Fruit fly (Drosophila melanogaster) whole organism, embryonic: ENCODE data around the gene bys.

Source experiments
- CG10543 ChIP-seq: fragments of 200-800 bp; sonication (Bioruptor generic); optimal IDR thresholded peaks from 3 replicates; lab custom pipeline; 2017; ENCODE audit warnings: missing biosample characterization, mild to moderate bottlenecking, missing genetic modification characterization, moderate library complexity
- CG1233 ChIP-seq: fragments of 200-800 bp; sonication (Bioruptor generic); optimal IDR thresholded peaks from 4 replicates; lab custom pipeline; 2018; ENCODE audit warnings: missing biosample characterization, mild to moderate bottlenecking, missing genetic modification characterization
- CG12659 ChIP-seq: fragments of 200-800 bp; sonication (Bioruptor generic); optimal IDR thresholded peaks from 3 replicates; lab custom pipeline; 2017; ENCODE audit warnings: mild to moderate bottlenecking, missing biosample characterization, missing genetic modification reagents, missing genetic modification characterization
- CG13123 ChIP-seq: fragments of 200-800 bp; sonication (Bioruptor generic); optimal IDR thresholded peaks from 2 replicates; lab custom pipeline; 2016; ENCODE audit warnings: missing biosample characterization, missing genetic modification characterization
- CG13296 ChIP-seq: fragments of 200-800 bp; sonication (Bioruptor generic); optimal IDR thresholded peaks from 3 replicates; lab custom pipeline; 2018; ENCODE audit warnings: missing biosample characterization, mild to moderate bottlenecking, missing genetic modification characterization
- CG14014 ChIP-seq: fragments of 200-800 bp; sonication (Bioruptor generic); IDR thresholded peaks from 2 replicates; pipeline ENCODE4 v1.3.6; 2022; ENCODE audit warnings: missing biosample characterization, missing genetic modification characterization
- CG15479 ChIP-seq: fragments of 200-800 bp; sonication (Bioruptor generic); optimal IDR thresholded peaks from 3 replicates; lab custom pipeline; 2019; ENCODE audit warnings: missing biosample characterization, mild to moderate bottlenecking, missing genetic modification characterization, moderate library complexity
- CG15514 ChIP-seq: fragments of 200-800 bp; sonication (Bioruptor generic); optimal IDR thresholded peaks from 3 replicates; lab custom pipeline; 2017; ENCODE audit warnings: missing biosample characterization, missing genetic modification characterization, mild to moderate bottlenecking, moderate library complexity, missing genetic modification reagents
- CG15601 ChIP-seq: fragments of 200-800 bp; sonication (Bioruptor generic); optimal IDR thresholded peaks from 3 replicates; lab custom pipeline; 2019; ENCODE audit warnings: missing biosample characterization, mild to moderate bottlenecking, missing genetic modification characterization, moderate library complexity
- CG2199 ChIP-seq: fragments of 200-800 bp; sonication (Bioruptor generic); IDR thresholded peaks from 3 replicates; pipeline ENCODE4 v1.3.6; 2022; ENCODE audit warnings: missing biosample characterization, missing genetic modification characterization
- CG2889 ChIP-seq: fragments of 200-800 bp; sonication (Bioruptor generic); IDR thresholded peaks from 3 replicates; pipeline ENCODE4 v1.3.6; 2022; ENCODE audit warnings: missing biosample characterization, missing genetic modification characterization
- CG30431 ChIP-seq: fragments of 200-800 bp; sonication (Bioruptor generic); optimal IDR thresholded peaks from 2 replicates; lab custom pipeline; 2017; ENCODE audit warnings: missing biosample characterization, missing genetic modification characterization
- CG3281 ChIP-seq: fragments of 200-800 bp; sonication (Bioruptor generic); optimal IDR thresholded peaks from 3 replicates; lab custom pipeline; 2017; ENCODE audit warnings: missing biosample characterization, mild to moderate bottlenecking, missing genetic modification characterization
- CG4730 ChIP-seq: fragments of 200-800 bp; sonication (Bioruptor generic); IDR thresholded peaks from 2 replicates; pipeline ENCODE4 v1.3.6; 2022; ENCODE audit warnings: missing biosample characterization, missing genetic modification characterization
- CG7786 ChIP-seq: fragments of 200-800 bp; sonication (Bioruptor generic); optimal IDR thresholded peaks from 2 replicates; lab custom pipeline; 2016; ENCODE audit warnings: missing biosample characterization, missing genetic modification characterization
- CG7987 ChIP-seq: fragments of 200-800 bp; sonication (Bioruptor generic); optimal IDR thresholded peaks from 2 replicates; lab custom pipeline; 2018; ENCODE audit warnings: missing biosample characterization, mild to moderate bottlenecking, missing genetic modification characterization, moderate library complexity
- CG8359 ChIP-seq: fragments of 200-800 bp; sonication (Bioruptor generic); optimal IDR thresholded peaks from 2 replicates; lab custom pipeline; 2017; ENCODE audit warnings: missing biosample characterization, mild to moderate bottlenecking, missing genetic modification characterization, borderline replicate concordance
- CG8765 ChIP-seq: fragments of 200-800 bp; sonication (Bioruptor generic); IDR thresholded peaks from 2 replicates; pipeline ENCODE4 v1.3.6; 2022; ENCODE audit warnings: missing biosample characterization, missing genetic modification characterization
- CG9797 ChIP-seq: fragments of 200-800 bp; sonication (Bioruptor generic); optimal IDR thresholded peaks from 3 replicates; lab custom pipeline; 2018; ENCODE audit warnings: missing biosample characterization, mild to moderate bottlenecking, missing genetic modification characterization
- CG9932 ChIP-seq: fragments of 200-800 bp; sonication (Bioruptor generic); IDR thresholded peaks from 2 replicates; pipeline ENCODE4 v1.3.6; 2022; ENCODE audit warnings: missing biosample characterization, missing genetic modification characterization
- Dll ChIP-seq: fragments of 200-800 bp; sonication (Bioruptor generic); IDR thresholded peaks from 4 replicates; pipeline ENCODE4 v1.3.6; 2022; ENCODE audit warnings: missing biosample characterization, missing genetic modification characterization; ENCODE audit not compliant: partially characterized antibody
- Doc3 ChIP-seq: fragments of 200-800 bp; sonication (Bioruptor generic); IDR thresholded peaks from 3 replicates; pipeline ENCODE4 v1.3.6; 2022; ENCODE audit warnings: missing biosample characterization, missing genetic modification characterization; ENCODE audit not compliant: partially characterized antibody
- Dp ChIP-seq: fragments of 200-800 bp; sonication (Bioruptor generic); optimal IDR thresholded peaks from 2 replicates; lab custom pipeline; 2018; ENCODE audit warnings: missing biosample characterization, mild to moderate bottlenecking, missing genetic modification characterization, moderate library complexity
- HLH4C ChIP-seq: fragments of 200-800 bp; sonication (Bioruptor generic); IDR thresholded peaks from 3 replicates; pipeline ENCODE4 v1.3.6; 2022; ENCODE audit warnings: missing biosample characterization, missing genetic modification characterization; ENCODE audit not compliant: partially characterized antibody
- MTF-1 ChIP-seq: fragments of 200-800 bp; sonication (Bioruptor generic); optimal IDR thresholded peaks from 2 replicates; lab custom pipeline; 2018; ENCODE audit warnings: missing biosample characterization, mild to moderate bottlenecking, missing genetic modification characterization, borderline replicate concordance
- NK7.1 ChIP-seq: fragments of 200-800 bp; sonication (Bioruptor generic); optimal IDR thresholded peaks from 3 replicates; lab custom pipeline; 2016; ENCODE audit warnings: missing biosample characterization, missing genetic modification characterization
- Nf-YB ChIP-seq: fragments of 200-800 bp; sonication (Bioruptor generic); optimal IDR thresholded peaks from 3 replicates; lab custom pipeline; 2019; ENCODE audit warnings: missing biosample characterization, mild to moderate bottlenecking, missing genetic modification characterization, moderate library complexity
- Sin3A ChIP-seq: fragments of >200 bp; optimal IDR thresholded peaks from 2 replicates; lab custom pipeline; 2018
- Spps ChIP-seq: fragments of 200-800 bp; sonication (Bioruptor generic); optimal IDR thresholded peaks from 2 replicates; lab custom pipeline; 2018; ENCODE audit warnings: missing biosample characterization, mild to moderate bottlenecking, missing genetic modification characterization
- Sry-β ChIP-seq: fragments of 200-800 bp; sonication (Bioruptor generic); optimal IDR thresholded peaks from 2 replicates; lab custom pipeline; 2018; ENCODE audit warnings: missing biosample characterization, mild to moderate bottlenecking, missing genetic modification characterization, moderate library complexity
- ab ChIP-seq: fragments of 200-800 bp; sonication (Bioruptor generic); optimal IDR thresholded peaks from 2 replicates; lab custom pipeline; 2016; ENCODE audit warnings: missing biosample characterization, missing genetic modification characterization
- ato ChIP-seq: fragments of 200-800 bp; sonication (Bioruptor generic); IDR thresholded peaks from 2 replicates; pipeline ENCODE4 v1.3.6; 2022; ENCODE audit warnings: missing biosample characterization, missing genetic modification characterization; ENCODE audit not compliant: partially characterized antibody
- br ChIP-seq: fragments of >200 bp; optimal IDR thresholded peaks from 2 replicates; lab custom pipeline; 2017
- btn ChIP-seq: fragments of 200-800 bp; sonication (Bioruptor generic); optimal IDR thresholded peaks from 2 replicates; lab custom pipeline; 2016; ENCODE audit warnings: missing biosample characterization, missing genetic modification characterization
- cad ChIP-seq: fragments of >200 bp; optimal IDR thresholded peaks from 2 replicates; lab custom pipeline; 2017; ENCODE audit warnings: missing biosample characterization, missing genetic modification characterization
- dan ChIP-seq: fragments of 200-800 bp; sonication (Bioruptor generic); IDR thresholded peaks from 2 replicates; pipeline ENCODE4 v1.3.6; 2022; ENCODE audit warnings: missing biosample characterization, missing genetic modification characterization
- dpn ChIP-seq, 2 experiments: fragments of 200-800 bp; sonication (Bioruptor generic); optimal IDR thresholded peaks; 3 replicates each; lab custom pipeline; 2016; ENCODE audit warnings: missing biosample characterization in 2 of 2, missing genetic modification characterization in 2 of 2
- en ChIP-seq: fragments of 200-800 bp; sonication (Bioruptor generic); optimal IDR thresholded peaks from 2 replicates; lab custom pipeline; 2016; ENCODE audit warnings: missing biosample characterization, missing genetic modification characterization
- fru ChIP-seq: fragments of >200 bp; optimal IDR thresholded peaks from 2 replicates; lab custom pipeline; 2017
- gfzf ChIP-seq: fragments of 200-800 bp; sonication (Bioruptor generic); optimal IDR thresholded peaks from 2 replicates; lab custom pipeline; 2016; ENCODE audit warnings: missing biosample characterization, mild to moderate bottlenecking, missing genetic modification characterization, moderate library complexity
- gsb ChIP-seq: fragments of 200-800 bp; sonication (Bioruptor generic); IDR thresholded peaks from 2 replicates; pipeline ENCODE4 v1.3.6; 2022; ENCODE audit warnings: missing biosample characterization, missing genetic modification characterization
- gsb-n ChIP-seq: fragments of 200-800 bp; sonication (Bioruptor generic); optimal IDR thresholded peaks from 3 replicates; lab custom pipeline; 2018; ENCODE audit warnings: missing biosample characterization, mild to moderate bottlenecking, missing genetic modification characterization
- jing ChIP-seq: fragments of 200-800 bp; sonication (Bioruptor generic); optimal IDR thresholded peaks from 2 replicates; lab custom pipeline; 2018; ENCODE audit warnings: missing biosample characterization, mild to moderate bottlenecking, missing genetic modification characterization
- ken ChIP-seq: fragments of 200-800 bp; sonication (Bioruptor generic); IDR thresholded peaks from 3 replicates; pipeline ENCODE4 v1.3.6; 2022; ENCODE audit warnings: missing biosample characterization, missing genetic modification characterization
- maf-S ChIP-seq: fragments of 200-800 bp; sonication (Bioruptor generic); optimal IDR thresholded peaks from 2 replicates; lab custom pipeline; 2016; ENCODE audit warnings: missing biosample characterization, missing genetic modification characterization
- mld ChIP-seq: fragments of 200-800 bp; sonication (Bioruptor generic); IDR thresholded peaks from 3 replicates; pipeline ENCODE4 v1.3.6; 2022; ENCODE audit warnings: missing biosample characterization, missing genetic modification characterization; ENCODE audit not compliant: partially characterized antibody
- shn ChIP-seq: fragments of 200-800 bp; sonication (Bioruptor generic); optimal IDR thresholded peaks from 3 replicates; lab custom pipeline; 2016; ENCODE audit warnings: missing biosample characterization, missing genetic modification characterization
- slou ChIP-seq: fragments of 200-800 bp; sonication (Bioruptor generic); optimal IDR thresholded peaks from 3 replicates; lab custom pipeline; 2016; ENCODE audit warnings: missing biosample characterization, missing genetic modification characterization
- sqz ChIP-seq: fragments of 200-800 bp; sonication (Bioruptor generic); optimal IDR thresholded peaks from 3 replicates; lab custom pipeline; 2018; ENCODE audit warnings: missing biosample characterization, mild to moderate bottlenecking, missing genetic modification characterization
- sug ChIP-seq: fragments of 200-800 bp; optimal IDR thresholded peaks from 2 replicates; lab custom pipeline; 2019; ENCODE audit warnings: missing biosample characterization, mild to moderate bottlenecking, missing genetic modification characterization, moderate library complexity
- zfh2 ChIP-seq: fragments of 200-800 bp; sonication (Bioruptor generic); optimal IDR thresholded peaks from 2 replicates; lab custom pipeline; 2016; ENCODE audit warnings: missing biosample characterization, missing genetic modification characterization

Gene bys

DNA sequence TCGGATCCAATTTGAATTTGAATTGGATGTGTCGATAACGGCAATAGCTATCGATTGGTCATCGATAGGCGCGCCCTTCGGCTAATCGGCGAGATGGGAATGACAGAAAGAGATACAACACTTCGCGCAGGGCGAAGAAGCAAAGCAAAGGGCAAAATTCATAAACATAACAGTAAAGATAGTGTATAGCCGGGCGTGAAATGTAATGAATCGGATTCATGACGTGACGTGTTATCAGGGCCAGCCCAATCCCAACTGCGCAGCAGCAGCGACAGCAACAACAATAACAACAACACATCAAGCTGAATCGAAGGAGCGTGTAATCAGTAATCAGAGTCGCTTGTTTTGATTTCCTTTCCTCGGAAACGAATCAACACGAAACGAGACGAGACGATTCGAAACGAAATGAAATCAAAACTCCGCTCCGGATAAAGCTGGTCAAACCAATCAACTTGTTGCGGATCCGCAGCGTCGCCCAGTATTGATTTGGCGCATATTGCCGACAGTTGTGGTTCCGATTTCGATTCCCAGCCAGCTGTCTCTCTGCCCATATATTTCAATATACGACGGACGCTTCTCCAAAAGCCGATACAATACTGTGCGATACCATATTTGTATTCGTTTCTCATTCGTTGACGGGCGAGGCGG lies 10.4 kb downstream of the bys start, which contains the start of gene snz (continued):
- TF ChIP-seq CG4730 (no peak), Sin3A (lab: Kevin White, UChicago) (peak; percentile 8), fru (lab: Kevin White, UChicago) (no peak), ato (GFP tag; lab: Robert Waterston, UW) (peak; percentile 50; the same call in 1 of the 2 replicates), br (lab: Kevin White, UChicago) (no peak), ken (GFP tag; lab: Robert Waterston, UW) (no peak), sqz (no peak), cad (GFP tag; lab: Kevin White, UChicago) (no peak), Spps (tag; lab: Kevin White, UChicago) (no peak), gsb-n (tag; lab: Kevin White, UChicago) (no peak), CG3281 (GFP tag; lab: Kevin White, UChicago) (no peak), Doc3 (GFP tag; lab: Robert Waterston, UW) (peak; percentile 57; the same call in 1 of the 3 replicates), NK7.1 (GFP tag; lab: Kevin White, UChicago) (no peak), btn (no peak), shn (GFP tag; lab: Kevin White, UChicago) (no peak), gsb (GFP tag; lab: Robert Waterston, UW) (no peak), CG15514 (peak; percentile 25), dpn (GFP tag; optimal IDR thresholded peaks at IDR 0.05; lab: Kevin White, UChicago) (no peak), MTF-1 (no peak), CG2199 (0 out of 3 replicates have a peak, but pooled peaks have one; percentile 41), en (GFP tag; lab: Kevin White, UChicago) (no peak), dan (GFP tag; lab: Robert Waterston, UW) (no peak), Dp (GFP tag; lab: Kevin White, UChicago) (peak; percentile 75), CG1233 (GFP tag; lab: Kevin White, UChicago) (no peak), CG15601 (tag; lab: Kevin White, UChicago) (no peak), CG15479 (GFP tag; lab: Kevin White, UChicago) (peak; percentile 48), CG2889 (GFP tag; lab: Robert Waterston, UW) (no peak), Sry-β (GFP tag; lab: Kevin White, UChicago) (no peak), CG12659 (GFP tag; lab: Kevin White, UChicago) (peak; percentile 31), maf-S (no peak), Dll (GFP tag; lab: Robert Waterston, UW) (peak; percentile 77), mld (GFP tag; lab: Robert Waterston, UW) (peak; percentile 75), CG10543 (peak; percentile 50), ab (GFP tag; lab: Kevin White, UChicago) (no peak), CG8359 (GFP tag; lab: Kevin White, UChicago) (no peak), CG13123 (no peak), CG13296 (GFP tag; lab: Kevin White, UChicago) (no peak), CG7786 (GFP tag; lab: Kevin White, UChicago) (no peak), CG9932 (GFP tag; lab: Robert Waterston, UW) (0 out of 2 replicates have a peak, but pooled peaks have one; percentile 5), CG9797 (GFP tag; lab: Kevin White, UChicago) (no peak), CG30431 (no peak), jing (GFP tag; lab: Kevin White, UChicago) (no peak), CG7987 (GFP tag; lab: Kevin White, UChicago) (peak; percentile 23), gfzf (peak; percentile 2), CG14014 (no peak), zfh2 (GFP tag; lab: Kevin White, UChicago) (no peak), slou (GFP tag; lab: Kevin White, UChicago) (no peak), CG8765 (GFP tag; lab: Robert Waterston, UW) (no peak), HLH4C (GFP tag; lab: Robert Waterston, UW) (peak; percentile 86), Nf-YB (no peak), sug (peak; percentile 77)
